Worm (Caenorhabditis elegans): ENCODE measurements around the gene ZK262.8.

DNA sequence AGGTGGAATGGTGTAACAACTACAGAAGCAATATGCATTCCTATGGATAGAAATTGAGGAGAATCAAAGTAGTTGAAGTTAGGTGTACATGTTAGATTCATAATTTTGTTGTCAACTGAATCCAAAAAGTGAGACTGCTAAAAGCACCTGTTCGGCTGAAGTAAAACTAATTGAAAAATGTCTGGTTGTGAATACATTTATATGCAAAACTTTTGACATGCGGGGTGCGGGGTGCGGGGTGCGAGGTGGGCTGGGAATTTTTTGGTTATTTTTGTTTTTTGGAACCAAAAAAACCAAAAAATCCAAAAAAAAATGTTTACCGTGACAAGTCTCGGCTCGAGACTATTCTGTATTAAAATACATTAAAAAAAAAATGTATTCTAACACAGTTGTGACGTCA is 28.0 kb upstream of the ZK262.8 start, which contains the start of gene srh-207:
- TF ChIP-seq Y53G8AR.9 (GFP tag; conservative IDR thresholded peaks at IDR 0.05) (no peak), unc-130 (GFP tag; optimal IDR thresholded peaks at IDR 0.05) (no peak), F52B5.7 (tag; optimal IDR thresholded peaks at IDR 0.05) (no peak), lsy-27 (tag; optimal IDR thresholded peaks at IDR 0.05; ENCODE audit: borderline replicate concordance, insufficient read depth) (no peak), zim-3 (tag; optimal IDR thresholded peaks at IDR 0.05) (no peak), unc-62 (GFP tag; optimal IDR thresholded peaks at IDR 0.05) (no peak), tbx-9 (tag; optimal IDR thresholded peaks at IDR 0.05; ENCODE audit: borderline replicate concordance) (no peak), ccch-3 (GFP tag; optimal IDR thresholded peaks at IDR 0.05) (no peak), him-1 (tag; optimal IDR thresholded peaks at IDR 0.05) (no peak)

Data from whole organism, young adult.